Worm (Caenorhabditis elegans): ENCODE results near the gene der-2.

der-2 gene

ce11 chrIII:7203130-7203775 is 19.7 kb downstream of the der-2 start:
- TF ChIP-seq lsy-12 (tag; optimal IDR thresholded peaks at IDR 0.05) (peak; percentile 5), nhr-23 (tag; optimal IDR thresholded peaks at IDR 0.05) (peak; percentile 68), ceh-28 (tag; optimal IDR thresholded peaks at IDR 0.05) (peak; percentile 49), nhr-11 (tag; optimal IDR thresholded peaks at IDR 0.05) (no peak), elt-2 (tag; optimal IDR thresholded peaks at IDR 0.05) (no peak), nhr-25 (tag; optimal IDR thresholded peaks at IDR 0.05) (peak; percentile 58), elt-3 (tag; optimal IDR thresholded peaks at IDR 0.05) (peak in 1 of 3 experiments; percentile 44), jun-1 (tag; optimal IDR thresholded peaks at IDR 0.05) (no peak)

- TF ChIP-seq mdl-1 (tag; optimal IDR thresholded peaks at IDR 0.05) (no peak), nhr-43 (tag; optimal IDR thresholded peaks at IDR 0.05; ENCODE audit: poor library complexity, severe bottlenecking) (peak; percentile 62), unc-62 (GFP tag; optimal IDR thresholded peaks at IDR 0.05) (no peak), ama-1 (optimal IDR thresholded peaks at IDR 0.05) (no peak), elt-3 (tag; optimal IDR thresholded peaks at IDR 0.05) (peak in 1 of 3 experiments; percentile 47), hmg-11 (tag; optimal IDR thresholded peaks at IDR 0.05) (no peak), sea-2 (GFP tag; optimal IDR thresholded peaks at IDR 0.05) (no peak), nhr-25 (tag; optimal IDR thresholded peaks at IDR 0.05) (peak; percentile 80), unc-39 (tag; optimal IDR thresholded peaks at IDR 0.05) (no peak), nfya-1 (tag; optimal IDR thresholded peaks at IDR 0.05; ENCODE audit: insufficient read depth) (no peak), nhr-237 (tag; optimal IDR thresholded peaks at IDR 0.05) (no peak), nhr-23 (tag; optimal IDR thresholded peaks at IDR 0.05) (peak; percentile 89)
These were observed 21.3 kb downstream of the der-2 start, which contains the start of gene dpy-31 for ce11 chrIII:7201378-7202256. Gene dpy-31 (plus strand): TSS chrIII:7202206.

ce11 chrIII:7199467-7199866 is 23.5 kb downstream of the der-2 start:
- peak; percentile 5 for TF ChIP-seq nhr-25 (tag; optimal IDR thresholded peaks at IDR 0.05)
- peak; percentile 32 for TF ChIP-seq nhr-43 (tag; optimal IDR thresholded peaks at IDR 0.05; ENCODE audit: poor library complexity, severe bottlenecking)
- TF ChIP-seq nhr-23 (tag; optimal IDR thresholded peaks at IDR 0.05), result peak; percentile 47
- TF ChIP-seq fkh-2 (tag; optimal IDR thresholded peaks at IDR 0.05), result no peak

- TF ChIP-seq elt-1 (tag; optimal IDR thresholded peaks at IDR 0.05), result no peak
- TF ChIP-seq lin-15B (tag; optimal IDR thresholded peaks at IDR 0.05), result peak; percentile 61
- peak; percentile 76 for TF ChIP-seq pha-4 (tag; optimal IDR thresholded peaks at IDR 0.05)
- peak; percentile 3 for TF ChIP-seq egl-5 (tag; optimal IDR thresholded peaks at IDR 0.05)
- TF ChIP-seq tbx-2 (tag; optimal IDR thresholded peaks at IDR 0.05), result no peak
- TF ChIP-seq ceh-82 (tag; optimal IDR thresholded peaks at IDR 0.05), result no peak
- TF ChIP-seq nhr-76 (tag; optimal IDR thresholded peaks at IDR 0.05), result no peak
- no peak for TF ChIP-seq elt-3 (tag; optimal IDR thresholded peaks at IDR 0.05)
- TF ChIP-seq egl-27 (tag; optimal IDR thresholded peaks at IDR 0.05), result no peak
- TF ChIP-seq nhr-25 (tag; optimal IDR thresholded peaks at IDR 0.05), result peak; percentile 15
- no peak for TF ChIP-seq nhr-28 (tag; optimal IDR thresholded peaks at IDR 0.05)
- TF ChIP-seq nfya-1 (tag; optimal IDR thresholded peaks at IDR 0.05; ENCODE audit: insufficient read depth), result peak; percentile 64
- no peak for TF ChIP-seq unc-39 (tag; optimal IDR thresholded peaks at IDR 0.05)
- TF ChIP-seq snpc-4 (tag; optimal IDR thresholded peaks at IDR 0.05), result no peak
- TF ChIP-seq fkh-2 (tag; optimal IDR thresholded peaks at IDR 0.05), result no peak
- no peak for TF ChIP-seq pqm-1 (tag; optimal IDR thresholded peaks at IDR 0.05)
- TF ChIP-seq ZK546.5 (tag; optimal IDR thresholded peaks at IDR 0.05), result no peak
- peak; percentile 45 for TF ChIP-seq nhr-23 (tag; optimal IDR thresholded peaks at IDR 0.05)
- no peak for TF ChIP-seq ceh-9 (tag; optimal IDR thresholded peaks at IDR 0.05)
- TF ChIP-seq unc-62 (GFP tag; optimal IDR thresholded peaks at IDR 0.05), result no peak
- TF ChIP-seq nhr-43 (tag; optimal IDR thresholded peaks at IDR 0.05; ENCODE audit: poor library complexity, severe bottlenecking), result peak; percentile 84
- TF ChIP-seq nhr-11 (tag; optimal IDR thresholded peaks at IDR 0.05), result no peak
- TF ChIP-seq lin-39 (tag; optimal IDR thresholded peaks at IDR 0.05), result no peak
- no peak for TF ChIP-seq nhr-237 (tag; optimal IDR thresholded peaks at IDR 0.05)
- TF ChIP-seq jun-1 (tag; optimal IDR thresholded peaks at IDR 0.05), result no peak
- no peak for TF ChIP-seq skn-1 (tag; optimal IDR thresholded peaks at IDR 0.05)
- TF ChIP-seq nhr-67 (tag; optimal IDR thresholded peaks at IDR 0.05), result no peak
- no peak for TF ChIP-seq ama-1 (optimal IDR thresholded peaks at IDR 0.05)
- no peak for TF ChIP-seq fos-1 (tag; optimal IDR thresholded peaks at IDR 0.05)
- TF ChIP-seq mdl-1 (tag; optimal IDR thresholded peaks at IDR 0.05), result no peak
- peak; percentile 7 for TF ChIP-seq lsy-12 (tag; optimal IDR thresholded peaks at IDR 0.05)
- TF ChIP-seq R02D3.7 (tag; optimal IDR thresholded peaks at IDR 0.05), result no peak
These were observed 24.1 kb downstream of the der-2 start, which contains the start of gene pfd-5 for ce11 chrIII:7198838-7199237. Gene pfd-5 (minus strand): TSS chrIII:7198884.

Data from whole organism, L3 larva.